Fruit fly (Drosophila melanogaster) whole organism, adult: ENCODE results near the gene Rsph9.

Experiments
- CG11617 ChIP-seq: fragments of 200-800 bp; sonication (Bioruptor generic); optimal IDR thresholded peaks from 2 replicates; lab custom pipeline; 2017; ENCODE audit warnings: mild to moderate bottlenecking, missing biosample characterization, missing genetic modification reagents, missing genetic modification characterization
- CG14711 ChIP-seq: fragments of 200-800 bp; sonication (Bioruptor generic); optimal IDR thresholded peaks from 2 replicates; lab custom pipeline; 2018; ENCODE audit warnings: missing biosample characterization, mild to moderate bottlenecking, missing genetic modification characterization, moderate library complexity
- CG1620 ChIP-seq: fragments of 200-800 bp; sonication (Bioruptor generic); optimal IDR thresholded peaks from 2 replicates; lab custom pipeline; 2016; ENCODE audit warnings: missing biosample characterization, missing genetic modification characterization
- CG5204 ChIP-seq: fragments of 200-800 bp; sonication (Bioruptor generic); optimal IDR thresholded peaks from 2 replicates; lab custom pipeline; 2016; ENCODE audit warnings: missing biosample characterization, missing genetic modification characterization
- Hr96 ChIP-seq: fragments of 200-800 bp; sonication (Bioruptor generic); optimal IDR thresholded peaks from 2 replicates; lab custom pipeline; 2016; ENCODE audit warnings: missing biosample characterization, missing genetic modification characterization
- bab1 ChIP-seq: fragments of 200-800 bp; sonication (Bioruptor generic); optimal IDR thresholded peaks from 3 replicates; lab custom pipeline; 2019; ENCODE audit warnings: missing biosample characterization, mild to moderate bottlenecking, missing genetic modification characterization, moderate library complexity
- cic ChIP-seq: fragments of 200-800 bp; sonication (Bioruptor generic); optimal IDR thresholded peaks from 2 replicates; lab custom pipeline; 2017; ENCODE audit warnings: missing biosample characterization, mild to moderate bottlenecking, missing genetic modification characterization, moderate library complexity
- ovo ChIP-seq: fragments of 200-800 bp; sonication (Bioruptor generic); optimal IDR thresholded peaks from 2 replicates; lab custom pipeline; 2016; ENCODE audit warnings: missing biosample characterization, missing genetic modification characterization

DNA sequence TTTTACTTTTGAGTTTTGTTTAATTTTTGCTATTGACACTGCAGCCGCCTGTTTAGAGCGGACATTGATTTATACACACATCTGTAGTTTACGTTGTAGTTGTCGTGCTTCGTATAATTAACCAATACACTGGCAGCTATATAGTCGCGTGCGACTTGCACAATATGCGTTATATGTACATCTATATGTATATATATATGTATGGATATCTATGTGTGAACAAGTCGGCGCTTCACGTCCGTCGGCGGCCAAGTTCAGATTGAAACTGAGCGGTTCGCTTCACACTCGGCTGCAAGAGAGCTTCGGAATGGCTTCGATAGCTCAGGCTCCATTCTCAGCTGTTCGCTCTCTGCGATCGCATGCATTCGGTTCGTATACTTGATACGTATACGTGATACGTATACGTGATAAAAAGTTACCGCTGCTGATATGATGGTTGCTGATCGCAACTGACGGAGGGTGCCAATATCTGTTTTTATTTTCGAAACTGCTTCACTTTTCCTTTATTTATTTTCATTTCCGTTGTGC is 15.6 kb upstream of the Rsph9 start:
- TF ChIP-seq CG11617 (peak; percentile 21), Hr96 (peak; percentile 1), cic (GFP tag; lab: Kevin White, UChicago) (peak; percentile 93), CG14711 (peak; percentile 22), CG5204 (GFP tag; lab: Kevin White, UChicago) (no peak), CG1620 (GFP tag; lab: Kevin White, UChicago) (no peak), bab1 (GFP tag; lab: Kevin White, UChicago) (no peak), ovo (GFP tag; lab: Kevin White, UChicago) (no peak)
